Fruit fly (Drosophila melanogaster): ENCODE results near the gene CG5506.

Gene CG5506

DNA sequence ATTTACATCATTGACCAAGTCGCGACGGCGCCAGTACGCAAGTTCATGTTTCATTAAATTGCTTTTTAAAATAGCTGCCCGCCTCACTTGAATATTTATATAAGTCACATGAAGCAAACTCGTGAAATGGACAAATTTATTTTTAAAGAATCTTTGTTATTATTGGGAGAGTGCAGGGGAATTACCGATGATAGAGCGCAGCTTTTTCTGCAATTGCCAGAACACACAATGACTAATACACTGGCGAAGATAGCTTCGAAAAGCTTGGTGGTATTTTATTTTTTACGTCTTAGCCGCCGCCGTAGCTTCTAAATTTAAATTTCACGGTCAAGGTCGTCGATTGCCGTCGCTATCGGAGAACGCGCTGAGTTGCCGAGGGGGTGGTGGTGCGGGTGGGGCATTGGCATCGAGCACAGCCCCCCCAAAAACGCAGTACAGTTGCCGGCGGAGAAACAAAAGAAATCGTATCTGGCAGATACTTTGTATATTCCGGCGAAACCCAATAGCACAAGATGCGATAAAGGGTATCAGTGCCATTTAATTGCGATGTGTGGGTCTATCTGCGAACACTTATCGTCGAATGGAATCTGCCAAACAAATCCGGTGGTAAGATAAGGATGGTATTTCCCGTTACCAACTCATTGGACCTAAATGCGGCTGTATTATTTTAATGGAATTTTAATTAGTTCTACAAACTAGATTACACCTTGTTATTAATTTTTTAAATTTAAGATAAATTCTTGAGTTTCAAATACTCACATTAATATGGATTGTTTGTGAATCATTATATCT, 29.0 kb upstream of the CG5506 start:
- no peak for TF ChIP-seq CG11294 (GFP tag; IDR thresholded peaks at IDR 0.05)
- TF ChIP-seq CG7368 (GFP tag; optimal IDR thresholded peaks at IDR 0.05), result no peak
- no peak for TF ChIP-seq CG34406 (GFP tag; optimal IDR thresholded peaks at IDR 0.05)
- no peak for TF ChIP-seq pdm3 (GFP tag; optimal IDR thresholded peaks at IDR 0.05)
- TF ChIP-seq Eip78C (GFP tag), result peak; percentile 49
- no peak for TF ChIP-seq CG15336 (GFP tag; IDR thresholded peaks at IDR 0.05)
- no peak for TF ChIP-seq CG1621 (tag; optimal IDR thresholded peaks at IDR 0.05)
- TF ChIP-seq fd85E (GFP tag; optimal IDR thresholded peaks at IDR 0.05), result no peak
- no peak for TF ChIP-seq ss (GFP tag; optimal IDR thresholded peaks at IDR 0.05)
- no peak for TF ChIP-seq Eip75B (GFP tag; optimal IDR thresholded peaks at IDR 0.05)
- no peak for TF ChIP-seq Sox102F (GFP tag; optimal IDR thresholded peaks at IDR 0.05)
- TF ChIP-seq net (GFP tag; optimal IDR thresholded peaks at IDR 0.05), result no peak
- peak; percentile 17 for TF ChIP-seq svp (GFP tag)
- TF ChIP-seq CG10669 (GFP tag; optimal IDR thresholded peaks at IDR 0.05), result no peak
- no peak for TF ChIP-seq Gug (GFP tag; IDR thresholded peaks at IDR 0.05)
- no peak for TF ChIP-seq CG4318 (GFP tag; optimal IDR thresholded peaks at IDR 0.05)
- TF ChIP-seq OdsH (GFP tag; optimal IDR thresholded peaks at IDR 0.05), result no peak
- peak; percentile 78 for TF ChIP-seq vri (GFP tag; optimal IDR thresholded peaks at IDR 0.05)
- TF ChIP-seq spab (GFP tag; optimal IDR thresholded peaks at IDR 0.05), result no peak
- TF ChIP-seq salr (GFP tag; optimal IDR thresholded peaks at IDR 0.05), result no peak
- no peak for TF ChIP-seq CG6808 (GFP tag; optimal IDR thresholded peaks at IDR 0.05)
- peak; percentile 54 for TF ChIP-seq Sox14 (GFP tag; optimal IDR thresholded peaks at IDR 0.05)
- TF ChIP-seq Eip93F (GFP tag; optimal IDR thresholded peaks at IDR 0.05), result peak; percentile 92
- no peak for TF ChIP-seq fkh (GFP tag; optimal IDR thresholded peaks at IDR 0.05)
- no peak for TF ChIP-seq Blimp-1 (GFP tag; optimal IDR thresholded peaks at IDR 0.05)
- no peak for TF ChIP-seq Ets21C (GFP tag; optimal IDR thresholded peaks at IDR 0.05)
- TF ChIP-seq esn (GFP tag; optimal IDR thresholded peaks at IDR 0.05), result no peak
- TF ChIP-seq lz (GFP tag; optimal IDR thresholded peaks at IDR 0.05), result no peak
- TF ChIP-seq CG8119 (GFP tag; IDR thresholded peaks at IDR 0.05), result no peak
- no peak for TF ChIP-seq eg (GFP tag; IDR thresholded peaks at IDR 0.05)
- no peak for TF ChIP-seq CG9139 (GFP tag; optimal IDR thresholded peaks at IDR 0.05)
- TF ChIP-seq Smox (GFP tag; optimal IDR thresholded peaks at IDR 0.05), result no peak
- no peak for TF ChIP-seq CG6792 (GFP tag; optimal IDR thresholded peaks at IDR 0.05)
- no peak for TF ChIP-seq CG16779 (tag; optimal IDR thresholded peaks at IDR 0.05)

DNA sequence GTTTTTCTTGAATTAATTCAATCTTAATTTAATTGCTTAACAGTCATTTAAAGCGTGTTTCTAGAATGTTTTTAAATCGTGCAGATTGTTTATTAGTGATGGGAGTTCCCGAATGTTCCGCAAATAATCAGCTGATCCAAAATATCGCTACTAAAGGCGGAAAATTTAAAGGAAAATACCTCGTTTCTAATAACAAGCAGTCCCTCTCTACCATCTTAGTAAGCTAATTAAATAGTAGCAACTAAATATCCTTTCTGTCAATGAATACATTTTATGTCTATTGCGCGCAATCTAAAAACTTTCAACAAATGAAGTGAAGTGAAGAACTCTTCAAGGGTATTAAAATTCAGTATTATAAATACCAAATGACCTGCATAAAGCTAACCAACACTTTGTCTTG, 28.3 kb upstream of the CG5506 start, which contains the start of gene CG5290:
Gene CG5290, minus strand, starts transcription at position 118 of the 400 bp plus-strand sequence.
- TF ChIP-seq net (GFP tag; optimal IDR thresholded peaks at IDR 0.05) (no peak), Hr38 (GFP tag; optimal IDR thresholded peaks at IDR 0.05) (no peak), topi (GFP tag; optimal IDR thresholded peaks at IDR 0.05) (peak; percentile 11), CG6276 (GFP tag; optimal IDR thresholded peaks at IDR 0.05) (no peak), acj6 (GFP tag; optimal IDR thresholded peaks at IDR 0.05) (peak; percentile 23), Eip78C (GFP tag) (peak; percentile 71), Gug (GFP tag; IDR thresholded peaks at IDR 0.05) (no peak), CG10669 (GFP tag; optimal IDR thresholded peaks at IDR 0.05) (no peak), fkh (GFP tag; optimal IDR thresholded peaks at IDR 0.05) (peak; percentile 32), Eip93F (GFP tag; optimal IDR thresholded peaks at IDR 0.05) (no peak), CG9139 (GFP tag; optimal IDR thresholded peaks at IDR 0.05) (no peak), dsx (GFP tag; optimal IDR thresholded peaks at IDR 0.05; ENCODE audit: poor library complexity, severe bottlenecking) (no peak), Met (GFP tag; optimal IDR thresholded peaks at IDR 0.05) (peak; percentile 45), CG6792 (GFP tag; optimal IDR thresholded peaks at IDR 0.05) (no peak), Blimp-1 (GFP tag; optimal IDR thresholded peaks at IDR 0.05) (no peak), CG11762 (GFP tag; optimal IDR thresholded peaks at IDR 0.05; ENCODE audit: insufficient read depth) (peak; percentile 5), CG3032 (tag; optimal IDR thresholded peaks at IDR 0.05) (no peak), esn (GFP tag; optimal IDR thresholded peaks at IDR 0.05) (peak; percentile 43), ss (GFP tag; optimal IDR thresholded peaks at IDR 0.05) (no peak), spab (GFP tag; optimal IDR thresholded peaks at IDR 0.05) (no peak), lz (GFP tag; optimal IDR thresholded peaks at IDR 0.05) (peak; percentile 34), CG6808 (GFP tag; optimal IDR thresholded peaks at IDR 0.05) (no peak), CG15336 (GFP tag; IDR thresholded peaks at IDR 0.05) (no peak), Sox102F (GFP tag; optimal IDR thresholded peaks at IDR 0.05) (no peak), CG8632 (GFP tag; optimal IDR thresholded peaks at IDR 0.05) (no peak), Sox14 (GFP tag; optimal IDR thresholded peaks at IDR 0.05) (peak; percentile 29), CG6163 (GFP tag; IDR thresholded peaks at IDR 0.05) (no peak), Lpt (GFP tag; optimal IDR thresholded peaks at IDR 0.05) (no peak), eg (GFP tag; IDR thresholded peaks at IDR 0.05) (no peak), Hr4 (GFP tag; optimal IDR thresholded peaks at IDR 0.05) (peak; percentile 43), Ets96B (tag; optimal IDR thresholded peaks at IDR 0.05) (peak; percentile 7), CG34406 (GFP tag; optimal IDR thresholded peaks at IDR 0.05) (no peak), Smox (GFP tag; optimal IDR thresholded peaks at IDR 0.05) (peak; percentile 40), CG1621 (tag; optimal IDR thresholded peaks at IDR 0.05) (no peak)

Measured in whole organism, prepupa.